Fruit fly (Drosophila melanogaster) whole organism, embryonic: ENCODE measurements around the gene Drsl5.

Source experiments
- Antp ChIP-seq: fragments of 200-800 bp; sonication (Bioruptor generic); optimal IDR thresholded peaks from 3 replicates; lab custom pipeline; 2016; ENCODE audit warnings: missing biosample characterization, missing genetic modification characterization
- Atf6 ChIP-seq: fragments of 200-800 bp; sonication (Bioruptor generic); IDR thresholded peaks from 2 replicates; pipeline ENCODE4 v1.3.6; 2022; ENCODE audit warnings: missing biosample characterization, missing genetic modification characterization
- BtbVII ChIP-seq: fragments of 200-800 bp; sonication (Bioruptor generic); optimal IDR thresholded peaks from 3 replicates; lab custom pipeline; 2017; ENCODE audit warnings: missing biosample characterization, mild to moderate bottlenecking, missing genetic modification characterization
- CG10543 ChIP-seq: fragments of 200-800 bp; sonication (Bioruptor generic); optimal IDR thresholded peaks from 3 replicates; lab custom pipeline; 2017; ENCODE audit warnings: missing biosample characterization, mild to moderate bottlenecking, missing genetic modification characterization, moderate library complexity
- CG1233 ChIP-seq: fragments of 200-800 bp; sonication (Bioruptor generic); optimal IDR thresholded peaks from 4 replicates; lab custom pipeline; 2018; ENCODE audit warnings: missing biosample characterization, mild to moderate bottlenecking, missing genetic modification characterization
- CG12769 ChIP-seq: fragments of 200-800 bp; sonication (Bioruptor generic); optimal IDR thresholded peaks from 2 replicates; lab custom pipeline; 2019; ENCODE audit warnings: missing biosample characterization, mild to moderate bottlenecking, missing genetic modification characterization, moderate library complexity
- CG13296 ChIP-seq: fragments of 200-800 bp; sonication (Bioruptor generic); optimal IDR thresholded peaks from 3 replicates; lab custom pipeline; 2018; ENCODE audit warnings: missing biosample characterization, mild to moderate bottlenecking, missing genetic modification characterization
- CG15601 ChIP-seq: fragments of 200-800 bp; sonication (Bioruptor generic); optimal IDR thresholded peaks from 3 replicates; lab custom pipeline; 2019; ENCODE audit warnings: missing biosample characterization, mild to moderate bottlenecking, missing genetic modification characterization, moderate library complexity
- CG16813 ChIP-seq: fragments of 200-800 bp; sonication (Bioruptor generic); IDR thresholded peaks from 3 replicates; pipeline ENCODE4 v1.3.6; 2022; ENCODE audit warnings: missing biosample characterization, missing genetic modification characterization; ENCODE audit not compliant: partially characterized antibody
- CG18619 ChIP-seq: fragments of 200-800 bp; sonication (Bioruptor generic); optimal IDR thresholded peaks from 3 replicates; lab custom pipeline; 2017; ENCODE audit warnings: missing biosample characterization, mild to moderate bottlenecking, missing genetic modification characterization
- CG2678 ChIP-seq: fragments of 200-800 bp; sonication (Bioruptor generic); optimal IDR thresholded peaks from 3 replicates; lab custom pipeline; 2019; ENCODE audit warnings: missing biosample characterization, mild to moderate bottlenecking, missing genetic modification characterization, moderate library complexity
- CG31388 ChIP-seq: fragments of 200-800 bp; sonication (Bioruptor generic); optimal IDR thresholded peaks from 2 replicates; lab custom pipeline; 2016; ENCODE audit warnings: missing biosample characterization, missing genetic modification characterization
- CG33557 ChIP-seq: fragments of 200-800 bp; sonication (Bioruptor generic); optimal IDR thresholded peaks from 2 replicates; lab custom pipeline; 2019; ENCODE audit warnings: missing biosample characterization, mild to moderate bottlenecking, missing genetic modification characterization, moderate library complexity
- CG34224 ChIP-seq: fragments of 200-800 bp; sonication (Bioruptor generic); IDR thresholded peaks from 3 replicates; pipeline ENCODE4 v1.3.6; 2022; ENCODE audit warnings: missing biosample characterization, missing genetic modification characterization; ENCODE audit not compliant: partially characterized antibody
- CG3726 ChIP-seq: fragments of 200-800 bp; sonication (Bioruptor generic); IDR thresholded peaks from 3 replicates; pipeline ENCODE4, ENCODE4 v1.3.6; 2022; ENCODE audit warnings: missing biosample characterization, missing genetic modification characterization
- CG3995 ChIP-seq: fragments of 200-800 bp; sonication (Bioruptor generic); optimal IDR thresholded peaks from 3 replicates; lab custom pipeline; 2016; ENCODE audit warnings: missing biosample characterization, missing genetic modification characterization
- CG6272 ChIP-seq: fragments of 200-800 bp; sonication (Bioruptor generic); IDR thresholded peaks from 2 replicates; pipeline ENCODE4 v1.3.6; 2022; ENCODE audit warnings: missing biosample characterization, missing genetic modification characterization
- CG7745 ChIP-seq: fragments of 200-800 bp; sonication (Bioruptor generic); optimal IDR thresholded peaks from 2 replicates; lab custom pipeline; 2018; ENCODE audit warnings: missing biosample characterization, mild to moderate bottlenecking, missing genetic modification characterization, moderate library complexity
- CG8944 ChIP-seq: fragments of 200-800 bp; sonication (Bioruptor generic); optimal IDR thresholded peaks from 3 replicates; lab custom pipeline; 2016; ENCODE audit warnings: missing biosample characterization, missing genetic modification characterization
- CG9215 ChIP-seq: fragments of 200-800 bp; sonication (Bioruptor generic); IDR thresholded peaks from 2 replicates; pipeline ENCODE4 v1.3.6; 2022; ENCODE audit warnings: missing biosample characterization, missing genetic modification characterization
- CrebB ChIP-seq: fragments of 200-800 bp; sonication (Bioruptor generic); optimal IDR thresholded peaks from 3 replicates; lab custom pipeline; 2018; ENCODE audit warnings: missing biosample characterization, mild to moderate bottlenecking, missing genetic modification characterization
- Fer1 ChIP-seq: fragments of 200-800 bp; sonication (Bioruptor generic); optimal IDR thresholded peaks from 2 replicates; lab custom pipeline; 2017; ENCODE audit warnings: missing biosample characterization, mild to moderate bottlenecking, missing genetic modification characterization
- GATAe ChIP-seq: fragments of 200-800 bp; sonication (Bioruptor generic); conservative IDR thresholded peaks from 2 replicates; pipeline ENCODE4 v1.3.6; 2022; ENCODE audit warnings: missing biosample characterization, missing genetic modification characterization
- NC2α ChIP-seq: fragments of 200-800 bp; sonication (Bioruptor generic); optimal IDR thresholded peaks from 2 replicates; lab custom pipeline; 2016; ENCODE audit warnings: missing biosample characterization, missing genetic modification characterization
- Nf-YB ChIP-seq: fragments of 200-800 bp; sonication (Bioruptor generic); optimal IDR thresholded peaks from 3 replicates; lab custom pipeline; 2019; ENCODE audit warnings: missing biosample characterization, mild to moderate bottlenecking, missing genetic modification characterization, moderate library complexity
- Nf-YC ChIP-seq: fragments of 200-800 bp; optimal IDR thresholded peaks from 3 replicates; lab custom pipeline; 2019; ENCODE audit warnings: missing biosample characterization, mild to moderate bottlenecking, missing genetic modification characterization, moderate library complexity
- Opbp ChIP-seq: fragments of 200-800 bp; sonication (Bioruptor generic); IDR thresholded peaks from 3 replicates; pipeline ENCODE4 v1.3.6; 2022; ENCODE audit warnings: missing biosample characterization, missing genetic modification characterization; ENCODE audit not compliant: partially characterized antibody
- Rx ChIP-seq: fragments of 200-800 bp; sonication (Bioruptor generic); IDR thresholded peaks from 2 replicates; pipeline ENCODE4 v1.3.6; 2022; ENCODE audit warnings: missing biosample characterization, missing genetic modification characterization
- Xrp1 ChIP-seq: fragments of 200-800 bp; sonication (Bioruptor generic); IDR thresholded peaks from 2 replicates; pipeline ENCODE4 v1.3.6; 2022; ENCODE audit warnings: missing biosample characterization, missing genetic modification characterization
- ac ChIP-seq: fragments of 200-800 bp; sonication (Bioruptor generic); optimal IDR thresholded peaks from 3 replicates; lab custom pipeline; 2017; ENCODE audit warnings: missing biosample characterization, mild to moderate bottlenecking, missing genetic modification characterization
- ash1 ChIP-seq: fragments of 200-800 bp; sonication (Bioruptor generic); optimal IDR thresholded peaks from 2 replicates; lab custom pipeline; 2018; ENCODE audit warnings: missing biosample characterization, mild to moderate bottlenecking, missing genetic modification characterization
- cg ChIP-seq: fragments of 200-800 bp; sonication (Bioruptor generic); optimal IDR thresholded peaks from 3 replicates; lab custom pipeline; 2019; ENCODE audit warnings: missing biosample characterization, mild to moderate bottlenecking, missing genetic modification characterization, moderate library complexity
- chinmo ChIP-seq: fragments of 200-800 bp; sonication (Bioruptor generic); IDR thresholded peaks from 4 replicates; pipeline ENCODE4 v1.3.6; 2022; ENCODE audit warnings: missing biosample characterization, missing genetic modification characterization; ENCODE audit not compliant: partially characterized antibody
- crc ChIP-seq: fragments of 200-800 bp; sonication (Bioruptor generic); optimal IDR thresholded peaks from 2 replicates; lab custom pipeline; 2016; ENCODE audit warnings: missing biosample characterization, missing genetic modification characterization
- da ChIP-seq: fragments of 200-800 bp; sonication (Bioruptor generic); optimal IDR thresholded peaks from 2 replicates; lab custom pipeline; 2016; ENCODE audit warnings: missing biosample characterization, missing genetic modification characterization
- exex ChIP-seq: fragments of 200-800 bp; sonication (Bioruptor generic); optimal IDR thresholded peaks from 4 replicates; lab custom pipeline; 2018; ENCODE audit warnings: missing biosample characterization, mild to moderate bottlenecking, missing genetic modification characterization, moderate library complexity
- hth ChIP-seq: fragments of >200 bp; optimal IDR thresholded peaks from 2 replicates; lab custom pipeline; 2017; ENCODE audit warnings: inconsistent platforms
- jing ChIP-seq: fragments of 200-800 bp; sonication (Bioruptor generic); optimal IDR thresholded peaks from 2 replicates; lab custom pipeline; 2018; ENCODE audit warnings: missing biosample characterization, mild to moderate bottlenecking, missing genetic modification characterization
- knrl ChIP-seq: fragments of 200-800 bp; sonication (Bioruptor generic); IDR thresholded peaks from 3 replicates; pipeline ENCODE4 v1.3.6; 2022; ENCODE audit warnings: missing biosample characterization, missing genetic modification characterization; ENCODE audit not compliant: partially characterized antibody
- lab ChIP-seq: fragments of 200-800 bp; sonication (Bioruptor generic); optimal IDR thresholded peaks from 3 replicates; lab custom pipeline; 2017; ENCODE audit warnings: missing biosample characterization, missing genetic modification characterization, mild to moderate bottlenecking, moderate library complexity, missing genetic modification reagents
- sd ChIP-seq: fragments of 200-800 bp; sonication (Bioruptor generic); optimal IDR thresholded peaks from 3 replicates; lab custom pipeline; 2018; ENCODE audit warnings: missing biosample characterization, mild to moderate bottlenecking, missing genetic modification characterization, moderate library complexity
- sens ChIP-seq: fragments of 200-800 bp; sonication (Bioruptor generic); peaks from one replicate; lab custom pipeline; 2016; ENCODE audit warnings: missing biosample characterization, missing genetic modification characterization
- sug ChIP-seq: fragments of 200-800 bp; optimal IDR thresholded peaks from 2 replicates; lab custom pipeline; 2019; ENCODE audit warnings: missing biosample characterization, mild to moderate bottlenecking, missing genetic modification characterization, moderate library complexity
- twi ChIP-seq: fragments of 200-800 bp; optimal IDR thresholded peaks from 2 replicates; lab custom pipeline; 2019; ENCODE audit warnings: missing biosample characterization, mild to moderate bottlenecking, missing genetic modification characterization, moderate library complexity

Drsl5 gene

dm6 chr3L:3348956-3349824, 32.6 kb downstream of the Drsl5 start:
- TF ChIP-seq CG7745 (tag; lab: Kevin White, UChicago), result no peak
- TF ChIP-seq jing, result no peak
- TF ChIP-seq CG12769 (tag; lab: Kevin White, UChicago), result no peak
- TF ChIP-seq CG2678 (tag; lab: Kevin White, UChicago), result peak; percentile 22
- TF ChIP-seq CG34224 (GFP tag; lab: Robert Waterston, UW), result no peak; the same call in 2 of the 3 replicates
- TF ChIP-seq Xrp1 (GFP tag; lab: Robert Waterston, UW), result 0 out of 2 replicates have a peak, but pooled peaks have one; percentile 13
- peak; percentile 53 for TF ChIP-seq GATAe (GFP tag; lab: Robert Waterston, UW)
- no peak for TF ChIP-seq CG33557
- TF ChIP-seq BtbVII (GFP tag; lab: Kevin White, UChicago), result peak; percentile 27
- TF ChIP-seq sug (tag; lab: Kevin White, UChicago), result peak; percentile 35
- TF ChIP-seq Opbp (GFP tag; lab: Robert Waterston, UW), result no peak
- no peak for TF ChIP-seq CG18619 (GFP tag; lab: Kevin White, UChicago)
- TF ChIP-seq CG13296 (GFP tag; lab: Kevin White, UChicago), result peak; percentile 5
- TF ChIP-seq ash1 (GFP tag; lab: Kevin White, UChicago), result no peak
- no peak for TF ChIP-seq CG16813 (GFP tag; lab: Robert Waterston, UW)
- peak; percentile 69 for TF ChIP-seq Nf-YC
- TF ChIP-seq sd (tag; lab: Kevin White, UChicago), result peak; percentile 96
- peak; percentile 48 for TF ChIP-seq CG10543
- TF ChIP-seq Rx, result no peak
- peak; percentile 1 for TF ChIP-seq CrebB (tag; lab: Kevin White, UChicago)
- no peak for TF ChIP-seq CG3995 (GFP tag; lab: Kevin White, UChicago)
- peak; percentile 36; the same call in 1 of the 2 replicates for TF ChIP-seq Atf6 (GFP tag; lab: Robert Waterston, UW)
- TF ChIP-seq crc (GFP tag; lab: Kevin White, UChicago), result no peak
- TF ChIP-seq CG3726, result no peak
- TF ChIP-seq CG15601, result no peak
- TF ChIP-seq chinmo (GFP tag; lab: Robert Waterston, UW), result 0 out of 4 replicates have a peak, but pooled peaks have one; percentile 21
- TF ChIP-seq Fer1 (GFP tag; lab: Kevin White, UChicago), result peak; percentile 17
- no peak for TF ChIP-seq cg (GFP tag; lab: Kevin White, UChicago)
- no peak for TF ChIP-seq da (GFP tag; lab: Kevin White, UChicago)
- TF ChIP-seq CG31388, result no peak
- no peak for TF ChIP-seq hth
- no peak for TF ChIP-seq CG8944 (GFP tag; lab: Kevin White, UChicago)
- peak; percentile 95 for TF ChIP-seq twi (tag; lab: Kevin White, UChicago)
- no peak for TF ChIP-seq NC2α (GFP tag; lab: Kevin White, UChicago)
- TF ChIP-seq CG1233 (GFP tag; lab: Kevin White, UChicago), result no peak
- TF ChIP-seq exex (tag; lab: Kevin White, UChicago), result peak; percentile 94
- TF ChIP-seq ac (GFP tag; lab: Kevin White, UChicago), result no peak
- peak; percentile 8 for TF ChIP-seq sens
- no peak for TF ChIP-seq Antp (GFP tag; lab: Kevin White, UChicago)
- peak; percentile 12 for TF ChIP-seq lab
- TF ChIP-seq Nf-YB, result peak; percentile 61
- TF ChIP-seq CG9215 (GFP tag; lab: Robert Waterston, UW), result no peak
- no peak for TF ChIP-seq CG6272
- TF ChIP-seq knrl (GFP tag; lab: Robert Waterston, UW), result no peak
